Worm (Caenorhabditis elegans): ENCODE results near the gene lbp-2.

ce11 chrX:3297812-3298211 lies 37.4 kb downstream of the lbp-2 start:
- TF ChIP-seq ama-1 (optimal IDR thresholded peaks at IDR 0.05): no peak
- TF ChIP-seq R02D3.7 (tag; optimal IDR thresholded peaks at IDR 0.05): no peak
- TF ChIP-seq elt-3 (tag; optimal IDR thresholded peaks at IDR 0.05): no peak
- TF ChIP-seq lin-39 (tag; optimal IDR thresholded peaks at IDR 0.05): no peak
- TF ChIP-seq nhr-12 (tag; optimal IDR thresholded peaks at IDR 0.05): no peak
- no peak for TF ChIP-seq nhr-43 (tag; optimal IDR thresholded peaks at IDR 0.05; ENCODE audit: poor library complexity, severe bottlenecking)
